Worm (Caenorhabditis elegans): ENCODE data around the gene C07B5.8.
A peak's percentile ranks its signal among the peaks of the same experiment; 100 is the strongest.

ce11 chrX:9584333-9584732 lies 47.8 kb upstream of the C07B5.8 start, which contains the start of gene gpx-5:
- no peak for TF ChIP-seq ztf-1 (GFP tag; conservative IDR thresholded peaks at IDR 0.05)
- peak; percentile 50 for TF ChIP-seq F13H6.1 (tag; optimal IDR thresholded peaks at IDR 0.05)
- TF ChIP-seq elt-3 (tag; optimal IDR thresholded peaks at IDR 0.05), result no peak
- no peak for TF ChIP-seq aly-2 (tag; optimal IDR thresholded peaks at IDR 0.05)

All from whole organism, L2 larva.